Worm (Caenorhabditis elegans): ENCODE results near the gene C54H2.4.

DNA sequence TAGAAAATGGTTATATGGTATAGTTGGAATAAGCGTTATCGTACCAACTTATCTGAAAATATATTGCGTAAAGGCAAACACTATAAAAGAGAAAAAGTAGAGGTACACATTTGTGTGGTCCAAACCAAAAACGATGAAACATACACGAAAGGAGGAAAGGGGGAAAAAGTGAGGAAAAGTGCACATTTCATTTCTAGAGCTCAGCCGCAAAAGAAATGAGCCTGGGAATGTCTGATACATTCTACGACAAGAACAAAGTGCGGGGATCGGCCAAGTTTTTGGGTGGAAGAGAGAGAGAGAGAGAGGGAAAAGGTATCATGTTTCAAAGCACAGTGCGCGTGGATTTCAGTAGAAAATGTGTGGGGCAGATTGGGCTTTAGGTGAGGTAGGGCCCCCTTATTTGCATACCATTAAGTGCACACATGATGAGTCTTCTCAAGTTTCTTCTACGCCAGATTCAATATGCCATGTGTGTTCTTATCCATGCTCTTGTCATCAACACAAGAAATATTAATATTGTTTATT lies 36.8 kb downstream of the C54H2.4 start, which contains the start of gene rgs-6:
- no peak for TF ChIP-seq fkh-10 (GFP tag; optimal IDR thresholded peaks at IDR 0.05)
- TF ChIP-seq nhr-23 (tag; optimal IDR thresholded peaks at IDR 0.05): no peak

Data from whole organism, L3 larva.